Worm (Caenorhabditis elegans) whole organism, mixed stage, embryonic: ENCODE data around the gene W01B6.3.

ENCODE experiments used
- ces-1 ChIP-seq: fragments of 150-350 bp; optimal IDR thresholded peaks from 2 replicates; lab custom pipeline; 2014; ENCODE audit warnings: missing biosample characterization, missing genetic modification reagents, missing genetic modification characterization
- ham-2 ChIP-seq: fragments of 200-800 bp; sonication (Bioruptor generic); optimal IDR thresholded peaks from 2 replicates; lab custom pipeline; 2018; ENCODE audit warnings: mild to moderate bottlenecking, missing genetic modification characterization, missing compliant biosample characterization
- lin-13 ChIP-seq: fragments of 150-350 bp; optimal IDR thresholded peaks from 2 replicates; lab custom pipeline; 2014; ENCODE audit warnings: missing biosample characterization, missing genetic modification characterization
- lsy-2 ChIP-seq: fragments of 150-350 bp; optimal IDR thresholded peaks from 2 replicates; lab custom pipeline; 2014; ENCODE audit warnings: missing biosample characterization, missing genetic modification characterization
- nhr-12 ChIP-seq: fragments of 150-350 bp; optimal IDR thresholded peaks from 2 replicates; lab custom pipeline; 2014; ENCODE audit warnings: missing biosample characterization, missing genetic modification characterization
- nhr-28 ChIP-seq: fragments of 150-350 bp; optimal IDR thresholded peaks from 2 replicates; lab custom pipeline; 2014; ENCODE audit warnings: missing biosample characterization, missing genetic modification characterization
- nhr-76 ChIP-seq: sonication (generic microtip); optimal IDR thresholded peaks from 2 replicates; lab custom pipeline; 2017; ENCODE audit warnings: missing biosample characterization, missing genetic modification characterization
- sptf-1 ChIP-seq: sonication (generic microtip); optimal IDR thresholded peaks from 2 replicates; lab custom pipeline; 2017; ENCODE audit warnings: mild to moderate bottlenecking, missing genetic modification characterization, moderate library complexity, missing compliant biosample characterization
- tbx-8 ChIP-seq: fragments of 200-800 bp; sonication (Bioruptor generic); optimal IDR thresholded peaks from 2 replicates; lab custom pipeline; 2018; ENCODE audit warnings: mild to moderate bottlenecking, missing genetic modification characterization, moderate library complexity, missing compliant biosample characterization
- unc-120 ChIP-seq: sonication (generic microtip); optimal IDR thresholded peaks from 2 replicates; lab custom pipeline; 2017; ENCODE audit warnings: missing genetic modification characterization, missing compliant biosample characterization; ENCODE audit not compliant: poor library complexity, severe bottlenecking
- unc-62 ChIP-seq: fragments of 150-350 bp; optimal IDR thresholded peaks from 2 replicates; lab custom pipeline; 2014; ENCODE audit warnings: missing biosample characterization, missing genetic modification reagents, missing genetic modification characterization
- ztf-11 ChIP-seq: fragments of 150-350 bp; optimal IDR thresholded peaks from 2 replicates; lab custom pipeline; 2014; ENCODE audit warnings: missing biosample characterization, missing genetic modification characterization

DNA sequence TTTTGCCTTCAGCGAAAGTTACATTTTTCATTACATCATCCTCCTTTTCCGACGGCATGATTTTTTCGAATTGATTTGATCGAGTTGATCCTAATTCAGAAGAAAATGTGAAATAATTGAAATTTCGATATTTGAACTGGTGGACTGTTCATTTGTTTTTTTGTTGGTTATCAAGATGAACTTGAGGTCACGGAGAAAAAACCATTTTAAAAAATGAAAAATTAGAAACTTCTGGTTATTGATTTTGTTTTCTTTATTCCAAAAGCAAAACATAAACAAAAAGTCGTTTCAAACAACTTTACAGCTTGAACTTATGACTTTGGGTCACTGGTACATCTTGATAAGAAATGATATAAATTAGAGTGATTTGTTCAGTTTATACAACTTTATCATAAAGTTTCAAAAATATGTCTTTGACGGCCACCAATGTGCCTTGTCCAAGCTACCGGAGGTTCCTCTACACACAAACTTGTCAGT is 2.6 kb upstream of the W01B6.3 start, which contains the start of the genes ttbk-4 and W01B6.4:
- TF ChIP-seq unc-62 (GFP tag; lab: Kevin White, UChicago) (no peak), nhr-76 (tag; lab: Kevin White, UChicago) (no peak), lsy-2 (tag; lab: Kevin White, UChicago) (no peak), unc-120 (tag; lab: Kevin White, UChicago) (no peak), tbx-8 (GFP tag; lab: Kevin White, UChicago) (no peak), nhr-28 (tag; lab: Kevin White, UChicago) (no peak), sptf-1 (no peak), lin-13 (tag; lab: Kevin White, UChicago) (no peak), ztf-11 (tag; lab: Kevin White, UChicago) (no peak), ces-1 (GFP tag; lab: Kevin White, UChicago) (no peak), nhr-12 (no peak), ham-2 (GFP tag; lab: Kevin White, UChicago) (no peak)
